Worm (Caenorhabditis elegans) whole organism, L1 larva: Measurements from ENCODE around the gene oac-40.

Experiments used
- C04F5.9 ChIP-seq: sonication (generic microtip); optimal IDR thresholded peaks from 2 replicates; lab custom pipeline; 2016; ENCODE audit warnings: missing genetic modification characterization, missing compliant biosample characterization
- C16A3.4 ChIP-seq: fragments of 150-350 bp; optimal IDR thresholded peaks from 2 replicates; lab custom pipeline; 2014; ENCODE audit warnings: missing biosample characterization, missing genetic modification characterization
- C34B4.2 ChIP-seq: sonication (generic microtip); optimal IDR thresholded peaks from 2 replicates; lab custom pipeline; 2017; ENCODE audit warnings: mild to moderate bottlenecking, missing genetic modification characterization, missing compliant biosample characterization
- F16B12.6 ChIP-seq: fragments of 150-350 bp; optimal IDR thresholded peaks from 2 replicates; lab custom pipeline; 2014; ENCODE audit warnings: missing biosample characterization, missing genetic modification characterization
- ama-1 ChIP-seq: fragments of 150-350 bp; optimal IDR thresholded peaks from 2 replicates; lab custom pipeline; 2014
- blmp-1 ChIP-seq: fragments of 150-350 bp; optimal IDR thresholded peaks from 2 replicates; lab custom pipeline; 2014; ENCODE audit warnings: missing biosample characterization, missing genetic modification characterization
- ceh-63 ChIP-seq: fragments of 200-800 bp; sonication (Bioruptor generic); optimal IDR thresholded peaks from 2 replicates; lab custom pipeline; 2018; ENCODE audit warnings: mild to moderate bottlenecking, missing genetic modification characterization, missing compliant biosample characterization
- ceh-88 ChIP-seq: fragments of 200-800 bp; sonication (Bioruptor generic); IDR thresholded peaks from 2 replicates; pipeline ENCODE4 v1.3.6; 2022; ENCODE audit warnings: missing genetic modification characterization, missing compliant biosample characterization
- efl-1 ChIP-seq, 4 experiments: fragments of 150-350 bp; optimal IDR thresholded peaks in 3 of 4; peaks in 1 of 4; 1 replicate in 1 of 4; 2 replicates in 3 of 4; lab custom pipeline; 2014; ENCODE audit warnings: missing biosample characterization in 2 of 4, missing genetic modification characterization in 2 of 4, missing genetic modification reagents in 2 of 4
- egl-13 ChIP-seq: sonication (generic microtip); optimal IDR thresholded peaks from 2 replicates; lab custom pipeline; 2016; ENCODE audit warnings: missing genotype, missing genetic modification reagents, missing genetic modification characterization, missing compliant biosample characterization
- elt-2 ChIP-seq: sonication (generic microtip); optimal IDR thresholded peaks from 2 replicates; lab custom pipeline; 2016; ENCODE audit warnings: missing genetic modification characterization, mild to moderate bottlenecking, inconsistent platforms, missing compliant biosample characterization, missing genetic modification reagents
- ets-5 ChIP-seq: fragments of 200-800 bp; sonication (Bioruptor generic); IDR thresholded peaks from 2 replicates; pipeline ENCODE4 v1.3.6; 2022; ENCODE audit warnings: missing genetic modification characterization, missing compliant biosample characterization
- fkh-10 ChIP-seq: sonication (generic microtip); optimal IDR thresholded peaks from 2 replicates; lab custom pipeline; 2017; ENCODE audit warnings: missing biosample characterization, missing genetic modification reagents, missing genetic modification characterization
- hlh-17 ChIP-seq: fragments of 200-800 bp; sonication (Bioruptor generic); optimal IDR thresholded peaks from 2 replicates; lab custom pipeline; 2018; ENCODE audit warnings: missing genetic modification characterization, mild to moderate bottlenecking, missing compliant biosample characterization, moderate library complexity, borderline replicate concordance
- hlh-4 ChIP-seq: sonication (generic microtip); optimal IDR thresholded peaks from 2 replicates; lab custom pipeline; 2016; ENCODE audit warnings: mild to moderate bottlenecking, missing genetic modification characterization, missing compliant biosample characterization
- hpl-2 ChIP-seq: fragments of 150-350 bp; optimal IDR thresholded peaks from 2 replicates; lab custom pipeline; 2014; ENCODE audit warnings: missing biosample characterization, missing genetic modification reagents, missing genetic modification characterization
- irx-1 ChIP-seq: sonication (generic microtip); optimal IDR thresholded peaks from 2 replicates; lab custom pipeline; 2016; ENCODE audit warnings: missing genetic modification characterization, missing compliant biosample characterization
- isw-1 ChIP-seq: fragments of 200-800 bp; sonication (Bioruptor generic); IDR thresholded peaks from 2 replicates; pipeline ENCODE4 v1.3.6; 2022; ENCODE audit warnings: missing genetic modification characterization, missing compliant biosample characterization
- jun-1 ChIP-seq: fragments of 150-350 bp; optimal IDR thresholded peaks from 2 replicates; lab custom pipeline; 2014; ENCODE audit warnings: missing biosample characterization, missing genetic modification reagents, missing genetic modification characterization
- lin-14 ChIP-seq: fragments of 200-800 bp; sonication (Bioruptor generic); optimal IDR thresholded peaks from 2 replicates; lab custom pipeline; 2018; ENCODE audit warnings: mild to moderate bottlenecking, missing genetic modification characterization, moderate library complexity, missing compliant biosample characterization
- lir-3 ChIP-seq: sonication (generic microtip); optimal IDR thresholded peaks from 2 replicates; lab custom pipeline; 2016; ENCODE audit warnings: mild to moderate bottlenecking, missing genetic modification characterization, moderate library complexity, missing compliant biosample characterization; ENCODE audit not compliant: poor library complexity
- lsy-2 ChIP-seq, 2 experiments: fragments of 150-350 bp; optimal IDR thresholded peaks; 2 replicates each; lab custom pipeline; 2014; ENCODE audit warnings: missing biosample characterization in 2 of 2, missing genetic modification characterization in 2 of 2
- mab-9 ChIP-seq: fragments of 200-800 bp; sonication (Bioruptor generic); IDR thresholded peaks from 2 replicates; pipeline ENCODE4 v1.3.6; 2022; ENCODE audit warnings: missing genetic modification reagents, missing genetic modification characterization, missing compliant biosample characterization
- nhr-20 ChIP-seq: sonication (generic microtip); optimal IDR thresholded peaks from 2 replicates; lab custom pipeline; 2016; ENCODE audit warnings: mild to moderate bottlenecking, missing genetic modification characterization, missing compliant biosample characterization
- nhr-237 ChIP-seq: fragments of 150-350 bp; optimal IDR thresholded peaks from 2 replicates; lab custom pipeline; 2014; ENCODE audit warnings: missing biosample characterization, missing genetic modification characterization
- nhr-85 ChIP-seq: sonication (generic microtip); peaks from one replicate; lab custom pipeline; 2016; ENCODE audit warnings: missing genetic modification characterization, inconsistent platforms, missing compliant biosample characterization
- pag-3 ChIP-seq: sonication (generic microtip); optimal IDR thresholded peaks from 2 replicates; lab custom pipeline; 2017; ENCODE audit warnings: missing genetic modification characterization, mild to moderate bottlenecking, missing compliant biosample characterization, antibody characterized with exemption, borderline replicate concordance; ENCODE audit not compliant: insufficient read depth
- pqm-1 ChIP-seq: sonication (generic microtip); optimal IDR thresholded peaks from 3 replicates; lab custom pipeline; 2017; ENCODE audit warnings: missing biosample characterization, missing genetic modification characterization
- skn-1 ChIP-seq: fragments of 150-350 bp; optimal IDR thresholded peaks from 2 replicates; lab custom pipeline; 2014; ENCODE audit warnings: missing biosample characterization, missing genetic modification characterization
- snpc-4 ChIP-seq: fragments of 150-350 bp; optimal IDR thresholded peaks from 2 replicates; lab custom pipeline; 2014; ENCODE audit warnings: missing biosample characterization, missing genetic modification characterization
- snu-23 ChIP-seq: sonication (generic microtip); optimal IDR thresholded peaks from 2 replicates; lab custom pipeline; 2016; ENCODE audit warnings: missing genetic modification characterization, missing compliant biosample characterization
- tbx-2 ChIP-seq: sonication (generic microtip); optimal IDR thresholded peaks from 2 replicates; lab custom pipeline; 2016; ENCODE audit warnings: missing genetic modification characterization, missing compliant biosample characterization
- unc-62 ChIP-seq: fragments of 150-350 bp; optimal IDR thresholded peaks from 2 replicates; lab custom pipeline; 2014; ENCODE audit warnings: missing biosample characterization, missing genetic modification reagents, missing genetic modification characterization
- unc-86 ChIP-seq: sonication (generic microtip); optimal IDR thresholded peaks from 2 replicates; lab custom pipeline; 2016; ENCODE audit warnings: missing genetic modification characterization, missing compliant biosample characterization
- vab-15 ChIP-seq: sonication (generic microtip); optimal IDR thresholded peaks from 2 replicates; lab custom pipeline; 2017; ENCODE audit warnings: missing genotype, mild to moderate bottlenecking, missing genetic modification characterization, missing compliant biosample characterization
- zip-4 ChIP-seq: fragments of 200-800 bp; sonication (Bioruptor generic); optimal IDR thresholded peaks from 2 replicates; lab custom pipeline; 2018; ENCODE audit warnings: mild to moderate bottlenecking, missing genetic modification characterization, moderate library complexity, missing compliant biosample characterization

Gene oac-40

DNA sequence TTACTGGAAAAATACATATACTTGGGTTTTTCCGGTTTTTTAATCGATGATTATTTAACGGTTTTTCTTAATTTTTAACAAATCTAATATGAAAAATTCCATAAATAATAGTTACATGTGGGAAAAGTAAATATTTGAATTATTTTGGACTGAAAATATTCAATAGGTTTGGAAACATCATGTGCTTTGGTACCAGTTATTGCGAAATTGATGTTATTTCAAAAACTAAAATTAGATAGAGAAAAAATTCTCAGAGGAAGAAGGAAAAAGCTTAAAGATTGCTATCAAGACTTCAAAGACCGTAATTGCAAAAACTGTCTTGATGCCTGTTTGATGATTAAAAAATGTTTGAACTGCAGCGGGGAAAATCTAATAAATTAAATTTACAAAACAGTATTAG is 48.4 kb downstream of the oac-40 start:
- TF ChIP-seq efl-1 (optimal IDR thresholded peaks at IDR 0.05; lab: Kevin White, UChicago) (no peak), efl-1 (GFP tag; optimal IDR thresholded peaks at IDR 0.05 in 1 of 2; lab: Kevin White, UChicago) (peak in 1 of 2 experiments; percentile 29), lir-3 (tag; lab: Kevin White, UChicago) (no peak), hlh-17 (GFP tag; lab: Kevin White, UChicago) (no peak), hlh-4 (tag; lab: Kevin White, UChicago) (no peak), pqm-1 (tag; lab: Kevin White, UChicago) (no peak), snpc-4 (no peak), nhr-85 (peak; percentile 54), nhr-237 (tag; lab: Kevin White, UChicago) (no peak), blmp-1 (no peak), C16A3.4 (no peak), elt-2 (tag; lab: Kevin White, UChicago) (no peak), fkh-10 (no peak), ets-5 (GFP tag; lab: Robert Waterston, UW) (no peak), unc-62 (GFP tag; lab: Kevin White, UChicago) (no peak)

DNA sequence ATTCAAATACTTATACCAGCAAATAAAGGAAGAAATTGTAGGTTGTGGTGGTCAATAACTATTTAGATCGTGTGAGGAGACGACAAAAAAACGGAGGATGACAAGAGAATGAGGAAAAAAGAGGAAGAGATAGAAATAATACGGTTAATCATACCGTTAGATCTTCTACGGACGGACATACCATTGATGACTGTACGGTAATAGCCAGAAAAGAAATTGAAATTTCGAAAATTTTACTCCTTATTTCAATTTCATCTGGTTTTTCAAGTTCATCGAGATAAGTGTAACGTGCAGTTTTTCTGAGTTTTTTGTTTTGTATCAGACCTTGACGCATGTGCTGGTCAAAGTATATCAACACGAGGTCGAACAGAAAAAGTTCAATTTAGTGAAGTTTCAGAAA is 49.3 kb downstream of the oac-40 start:
- TF ChIP-seq F16B12.6 (tag; lab: Kevin White, UChicago) (no peak), irx-1 (no peak), vab-15 (tag; lab: Kevin White, UChicago) (no peak), lsy-2 (tag; optimal IDR thresholded peaks at IDR 0.05; lab: Kevin White, UChicago) (peak in 1 of 2 experiments; percentile 3), C16A3.4 (no peak), pag-3 (tag; lab: Kevin White, UChicago) (no peak), ceh-63 (GFP tag; lab: Kevin White, UChicago) (no peak), lir-3 (tag; lab: Kevin White, UChicago) (no peak), nhr-20 (tag; lab: Kevin White, UChicago) (peak; percentile 11), ceh-88 (GFP tag; lab: Robert Waterston, UW) (no peak), mab-9 (GFP tag; lab: Robert Waterston, UW) (no peak), isw-1 (no peak), C04F5.9 (no peak), ama-1 (lab: Kevin White, UChicago) (no peak), blmp-1 (peak; percentile 72), nhr-85 (peak; percentile 91), snu-23 (peak; percentile 16), lin-14 (GFP tag; lab: Kevin White, UChicago) (peak; percentile 62), egl-13 (tag; lab: Kevin White, UChicago) (no peak)

DNA sequence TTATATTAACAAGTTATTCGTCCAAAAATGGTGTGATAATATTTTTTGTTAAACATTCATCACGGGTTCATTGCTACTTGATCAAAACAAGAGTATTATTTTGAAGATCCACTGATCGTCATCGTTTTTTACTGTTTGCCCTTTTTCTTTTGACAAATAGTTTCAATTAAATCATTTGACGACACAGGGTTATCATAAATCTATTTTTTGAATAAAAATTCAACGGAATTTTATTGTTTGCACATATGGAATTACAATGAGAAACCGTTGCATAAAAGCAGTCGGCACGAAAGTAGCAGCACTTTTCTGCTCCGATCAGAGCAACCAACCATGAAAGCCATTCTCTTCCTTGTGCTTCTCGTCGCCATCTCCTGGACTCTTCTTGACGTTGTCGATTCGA is 51.1 kb downstream of the oac-40 start, which contains the start of gene fip-2:
fip-2 (plus strand) TSS at position 301 of the 400 bp plus-strand sequence.
- no peak for TF ChIP-seq skn-1 (tag; lab: Kevin White, UChicago)
- TF ChIP-seq hlh-4 (tag; lab: Kevin White, UChicago): no peak
- no peak for TF ChIP-seq jun-1
- no peak for TF ChIP-seq zip-4
- no peak for TF ChIP-seq nhr-85
- no peak for TF ChIP-seq hpl-2 (GFP tag; lab: Kevin White, UChicago)
- no peak for TF ChIP-seq unc-86 (tag; lab: Kevin White, UChicago)
- no peak for TF ChIP-seq C34B4.2 (tag; lab: Kevin White, UChicago)
- no peak for TF ChIP-seq lsy-2 (tag; optimal IDR thresholded peaks at IDR 0.05; lab: Kevin White, UChicago)
- TF ChIP-seq lin-14 (GFP tag; lab: Kevin White, UChicago): no peak
- TF ChIP-seq tbx-2 (tag; lab: Kevin White, UChicago): no peak
